In genomic region chr3L:12271195-12271618, dm6 we compare ENCODE assay signal across 1 fruit fly cellular context.
TF ChIP-seq lines count a peak whose summit lies in the region.

Gene Pbgs, minus strand, starts transcription at chr3L:12271345.

TF ChIP-seq in whole organism, embryonic, 481 proteins besides CTCF, POLR2A, EP300 and RAD21 (continued from another document and continues in another):
- TF ChIP-seq Deaf1 (tag; optimal IDR thresholded peaks at IDR 0.05; lab: Kevin White, UChicago) (no peak), slp2 (GFP tag; optimal IDR thresholded peaks at IDR 0.05; lab: Kevin White, UChicago) (no peak), Usf (GFP tag; optimal IDR thresholded peaks at IDR 0.05; lab: Kevin White, UChicago) (no peak), CG4730 (GFP tag; IDR thresholded peaks at IDR 0.05; lab: Robert Waterston, UW) (no peak), CG1529 (GFP tag; optimal IDR thresholded peaks at IDR 0.05; lab: Kevin White, UChicago) (no peak), CG4282 (GFP tag; optimal IDR thresholded peaks at IDR 0.05; lab: Kevin White, UChicago) (no peak), CG1647 (GFP tag; optimal IDR thresholded peaks at IDR 0.05; lab: Kevin White, UChicago) (no peak), CG6175 (GFP tag; IDR thresholded peaks at IDR 0.05; lab: Robert Waterston, UW) (no peak), chn (GFP tag; optimal IDR thresholded peaks at IDR 0.05; lab: Kevin White, UChicago) (no peak), CG13624 (GFP tag; optimal IDR thresholded peaks at IDR 0.05; lab: Kevin White, UChicago) (no peak), CG15011 (GFP tag; optimal IDR thresholded peaks at IDR 0.05; lab: Kevin White, UChicago) (no peak), CG7963 (GFP tag; IDR thresholded peaks at IDR 0.05; lab: Robert Waterston, UW; ENCODE audit: partially characterized antibody) (no peak), B-H1 (GFP tag; IDR thresholded peaks at IDR 0.05; lab: Robert Waterston, UW) (peak; percentile 15; the same call in 1 of the 3 replicates), CG33213 (GFP tag; optimal IDR thresholded peaks at IDR 0.05; lab: Kevin White, UChicago) (no peak), CG11085 (GFP tag; IDR thresholded peaks at IDR 0.05; lab: Robert Waterston, UW) (no peak), ash1 (GFP tag; optimal IDR thresholded peaks at IDR 0.05; lab: Kevin White, UChicago) (no peak), fru (optimal IDR thresholded peaks at IDR 0.05; lab: Kevin White, UChicago) (no peak), NC2β (GFP tag; optimal IDR thresholded peaks at IDR 0.05; lab: Kevin White, UChicago) (no peak), ranshi (GFP tag; IDR thresholded peaks at IDR 0.05; lab: Robert Waterston, UW) (peak; percentile 8; the same call in 1 of the 2 replicates), fd102C (GFP tag; optimal IDR thresholded peaks at IDR 0.05; lab: Kevin White, UChicago) (no peak), CG7839 (tag; optimal IDR thresholded peaks at IDR 0.05; lab: Kevin White, UChicago) (peak; percentile 77), CG2199 (GFP tag; IDR thresholded peaks at IDR 0.05; lab: Robert Waterston, UW) (0 out of 3 replicates have a peak, but pooled peaks have one; percentile 44), Lim3 (GFP tag; IDR thresholded peaks at IDR 0.05; lab: Robert Waterston, UW) (no peak), CG4820 (GFP tag; optimal IDR thresholded peaks at IDR 0.05; lab: Kevin White, UChicago) (no peak), h (optimal IDR thresholded peaks at IDR 0.05; lab: Kevin White, UChicago) (no peak), corto (GFP tag; optimal IDR thresholded peaks at IDR 0.05; lab: Kevin White, UChicago) (no peak), CG12942 (GFP tag; optimal IDR thresholded peaks at IDR 0.05; lab: Kevin White, UChicago) (no peak), CG15073 (GFP tag; optimal IDR thresholded peaks at IDR 0.05; lab: Kevin White, UChicago) (no peak), Asciz (GFP tag; optimal IDR thresholded peaks at IDR 0.05; lab: Kevin White, UChicago) (peak; percentile 19), ftz-f1 (GFP tag; optimal IDR thresholded peaks at IDR 0.05; lab: Kevin White, UChicago) (no peak), CG3995 (GFP tag; optimal IDR thresholded peaks at IDR 0.05; lab: Kevin White, UChicago) (no peak), CG2116 (GFP tag; optimal IDR thresholded peaks at IDR 0.05; lab: Kevin White, UChicago) (no peak), pzg (GFP tag; optimal IDR thresholded peaks at IDR 0.05; lab: Kevin White, UChicago) (peak; percentile 43), Six4 (GFP tag; optimal IDR thresholded peaks at IDR 0.05; lab: Kevin White, UChicago) (no peak), Neu2 (GFP tag; optimal IDR thresholded peaks at IDR 0.05; lab: Kevin White, UChicago; ENCODE audit: borderline replicate concordance) (no peak), CG2889 (GFP tag; IDR thresholded peaks at IDR 0.05; lab: Robert Waterston, UW) (no peak), Max (GFP tag; optimal IDR thresholded peaks at IDR 0.05; lab: Kevin White, UChicago) (no peak), sens (GFP tag; lab: Kevin White, UChicago) (no peak), pho (GFP tag; optimal IDR thresholded peaks at IDR 0.05; lab: Kevin White, UChicago) (no peak), CG13894 (tag; optimal IDR thresholded peaks at IDR 0.05; lab: Kevin White, UChicago) (peak; percentile 20), CG2129 (GFP tag; IDR thresholded peaks at IDR 0.05; lab: Robert Waterston, UW; ENCODE audit: partially characterized antibody) (no peak), CG14014 (GFP tag; IDR thresholded peaks at IDR 0.05; lab: Robert Waterston, UW) (peak; percentile 33; the same call in 1 of the 2 replicates), CG12071 (GFP tag; optimal IDR thresholded peaks at IDR 0.05; lab: Kevin White, UChicago) (no peak), CG11560 (tag; IDR thresholded peaks at IDR 0.05; lab: Robert Waterston, UW) (no peak), CG9437 (GFP tag; optimal IDR thresholded peaks at IDR 0.05; lab: Kevin White, UChicago) (peak; percentile 97), disco-r (GFP tag; optimal IDR thresholded peaks at IDR 0.05; lab: Kevin White, UChicago) (no peak), dati (GFP tag; IDR thresholded peaks at IDR 0.05; lab: Robert Waterston, UW) (no peak), Abd-B (GFP tag; optimal IDR thresholded peaks at IDR 0.05; lab: Kevin White, UChicago) (no peak), CG11696 (GFP tag; IDR thresholded peaks at IDR 0.05; lab: Robert Waterston, UW) (0 out of 2 replicates have a peak, but pooled peaks have one; percentile 25), knrl (GFP tag; IDR thresholded peaks at IDR 0.05; lab: Robert Waterston, UW; ENCODE audit: partially characterized antibody) (no peak; the same call in 2 of the 3 replicates), CG13296 (GFP tag; optimal IDR thresholded peaks at IDR 0.05; lab: Kevin White, UChicago) (peak; percentile 77), CG12299 (tag; optimal IDR thresholded peaks at IDR 0.05; lab: Kevin White, UChicago) (peak; percentile 22), CG7745 (tag; optimal IDR thresholded peaks at IDR 0.05; lab: Kevin White, UChicago) (no peak), nerfin-2 (GFP tag; IDR thresholded peaks at IDR 0.05; lab: Robert Waterston, UW; ENCODE audit: partially characterized antibody) (no peak), abd-A (tag; optimal IDR thresholded peaks at IDR 0.05; lab: Kevin White, UChicago) (no peak), CG1602 (GFP tag; optimal IDR thresholded peaks at IDR 0.05; lab: Kevin White, UChicago) (no peak), D19B (GFP tag; optimal IDR thresholded peaks at IDR 0.05; lab: Kevin White, UChicago) (no peak), jing (GFP tag; optimal IDR thresholded peaks at IDR 0.05; lab: Kevin White, UChicago) (no peak), HmgZ (tag; optimal IDR thresholded peaks at IDR 0.05; lab: Kevin White, UChicago) (no peak), zfh1 (GFP tag; IDR thresholded peaks at IDR 0.05; lab: Robert Waterston, UW) (peak; percentile 40; the same call in 1 of the 3 replicates), pan (optimal IDR thresholded peaks at IDR 0.05; lab: Kevin White, UChicago) (no peak), pan (GFP tag; optimal IDR thresholded peaks at IDR 0.05 in 1 of 2, IDR thresholded peaks at IDR 0.05 in 1 of 2) (peak in 1 of 2 experiments; percentile 64), ATbp (GFP tag; optimal IDR thresholded peaks at IDR 0.05; lab: Kevin White, UChicago) (peak; percentile 34), onecut (GFP tag; IDR thresholded peaks at IDR 0.05; lab: Robert Waterston, UW) (peak; percentile 38; the same call in 1 of the 2 replicates), CG14860 (GFP tag; IDR thresholded peaks at IDR 0.05; lab: Robert Waterston, UW; ENCODE audit: partially characterized antibody) (no peak), CG6654 (GFP tag; optimal IDR thresholded peaks at IDR 0.05; lab: Kevin White, UChicago) (no peak), gcm (GFP tag; optimal IDR thresholded peaks at IDR 0.05; lab: Kevin White, UChicago) (peak; percentile 37), nmo (GFP tag; optimal IDR thresholded peaks at IDR 0.05; lab: Kevin White, UChicago) (peak; percentile 69), CG7786 (GFP tag; optimal IDR thresholded peaks at IDR 0.05; lab: Kevin White, UChicago) (no peak), sob (GFP tag; IDR thresholded peaks at IDR 0.05; lab: Robert Waterston, UW) (peak; percentile 67), mirr (GFP tag; optimal IDR thresholded peaks at IDR 0.05; lab: Kevin White, UChicago) (no peak), ab (GFP tag; optimal IDR thresholded peaks at IDR 0.05; lab: Kevin White, UChicago) (no peak), sim (GFP tag; IDR thresholded peaks at IDR 0.05; lab: Robert Waterston, UW) (no peak), CG13287 (GFP tag; IDR thresholded peaks at IDR 0.05; lab: Robert Waterston, UW; ENCODE audit: partially characterized antibody) (no peak; the same call in 1 of the 2 replicates), CG9797 (GFP tag; optimal IDR thresholded peaks at IDR 0.05; lab: Kevin White, UChicago) (peak; percentile 53), CG6791 (GFP tag; IDR thresholded peaks at IDR 0.05; lab: Robert Waterston, UW; ENCODE audit: partially characterized antibody) (no peak), oc (tag; optimal IDR thresholded peaks at IDR 0.05; lab: Kevin White, UChicago) (no peak), unpg (GFP tag; optimal IDR thresholded peaks at IDR 0.05; lab: Kevin White, UChicago) (peak; percentile 66), gsb (GFP tag; IDR thresholded peaks at IDR 0.05; lab: Robert Waterston, UW) (no peak), cwo (GFP tag; optimal IDR thresholded peaks at IDR 0.05; lab: Kevin White, UChicago) (peak; percentile 6), CG16863 (GFP tag; optimal IDR thresholded peaks at IDR 0.05; lab: Kevin White, UChicago) (no peak), fd96Cb (tag; optimal IDR thresholded peaks at IDR 0.05; lab: Kevin White, UChicago) (no peak), aop (GFP tag; IDR thresholded peaks at IDR 0.05; lab: Robert Waterston, UW) (no peak), grn (GFP tag; optimal IDR thresholded peaks at IDR 0.05; lab: Kevin White, UChicago) (no peak), dan (GFP tag; IDR thresholded peaks at IDR 0.05; lab: Robert Waterston, UW) (no peak), CoRest (tag; optimal IDR thresholded peaks at IDR 0.05; lab: Kevin White, UChicago) (peak; percentile 30), CG16779 (GFP tag; IDR thresholded peaks at IDR 0.05; lab: Robert Waterston, UW) (no peak), Blimp-1 (GFP tag; optimal IDR thresholded peaks at IDR 0.05; lab: Kevin White, UChicago) (peak; percentile 59), CG42726 (GFP tag; IDR thresholded peaks at IDR 0.05; lab: Robert Waterston, UW; ENCODE audit: partially characterized antibody) (no peak), CG10321 (GFP tag; IDR thresholded peaks at IDR 0.05; lab: Robert Waterston, UW) (no peak), CG15269 (tag; optimal IDR thresholded peaks at IDR 0.05; lab: Kevin White, UChicago) (peak; percentile 31), CG8388 (GFP tag; optimal IDR thresholded peaks at IDR 0.05; lab: Kevin White, UChicago) (peak; percentile 24), CG30403 (GFP tag; optimal IDR thresholded peaks at IDR 0.05; lab: Kevin White, UChicago) (peak; percentile 36), kay (GFP tag; optimal IDR thresholded peaks at IDR 0.05; lab: Kevin White, UChicago) (no peak), CG18764 (GFP tag; optimal IDR thresholded peaks at IDR 0.05; lab: Kevin White, UChicago) (peak; percentile 7), CG16815 (GFP tag; optimal IDR thresholded peaks at IDR 0.05; lab: Kevin White, UChicago) (no peak), CG8359 (GFP tag; optimal IDR thresholded peaks at IDR 0.05; lab: Kevin White, UChicago; ENCODE audit: borderline replicate concordance) (peak; percentile 25), CG13775 (GFP tag; optimal IDR thresholded peaks at IDR 0.05; lab: Kevin White, UChicago) (no peak), CG4360 (GFP tag; IDR thresholded peaks at IDR 0.05; lab: Robert Waterston, UW) (no peak), CG12391 (tag; optimal IDR thresholded peaks at IDR 0.05; lab: Kevin White, UChicago) (peak; percentile 52), org-1 (GFP tag; optimal IDR thresholded peaks at IDR 0.05; lab: Kevin White, UChicago) (peak; percentile 27), Adf1 (GFP tag; IDR thresholded peaks at IDR 0.05; lab: Robert Waterston, UW) (no peak), cad (GFP tag; optimal IDR thresholded peaks at IDR 0.05; lab: Kevin White, UChicago) (no peak), Rfx (GFP tag; IDR thresholded peaks at IDR 0.05; lab: Robert Waterston, UW) (peak; percentile 58), schlank (tag; optimal IDR thresholded peaks at IDR 0.05; lab: Kevin White, UChicago) (no peak), Xbp1 (GFP tag; optimal IDR thresholded peaks at IDR 0.05; lab: Kevin White, UChicago) (peak; percentile 4), ttk (GFP tag; IDR thresholded peaks at IDR 0.05; lab: Robert Waterston, UW) (peak; percentile 34; the same call in 1 of the 2 replicates), ind (GFP tag; optimal IDR thresholded peaks at IDR 0.05; lab: Kevin White, UChicago) (peak; percentile 19), E2f1 (GFP tag; IDR thresholded peaks at IDR 0.05; lab: Robert Waterston, UW) (0 out of 2 replicates have a peak, but pooled peaks have one; percentile 28), ssp (GFP tag; IDR thresholded peaks at IDR 0.05; lab: Robert Waterston, UW) (no peak), CG5180 (GFP tag; optimal IDR thresholded peaks at IDR 0.05; lab: Kevin White, UChicago) (peak; percentile 39), Stat92E (GFP tag; optimal IDR thresholded peaks at IDR 0.05; lab: Kevin White, UChicago) (no peak), CG14667 (GFP tag; IDR thresholded peaks at IDR 0.05; lab: Robert Waterston, UW) (no peak), NFAT (GFP tag; IDR thresholded peaks at IDR 0.05; lab: Robert Waterston, UW) (peak; percentile 36; the same call in 1 of the 2 replicates), wor (GFP tag; IDR thresholded peaks at IDR 0.05; lab: Robert Waterston, UW) (no peak), grau (tag; optimal IDR thresholded peaks at IDR 0.05; lab: Kevin White, UChicago) (peak; percentile 36), CG18619 (GFP tag; optimal IDR thresholded peaks at IDR 0.05; lab: Kevin White, UChicago) (no peak), stc (GFP tag; IDR thresholded peaks at IDR 0.05; lab: Robert Waterston, UW) (peak; percentile 72), Optix (GFP tag; IDR thresholded peaks at IDR 0.05; lab: Robert Waterston, UW) (no peak), Bteb2 (GFP tag; optimal IDR thresholded peaks at IDR 0.05; lab: Kevin White, UChicago) (no peak), her (GFP tag; optimal IDR thresholded peaks at IDR 0.05; lab: Kevin White, UChicago) (no peak), pfk (GFP tag; optimal IDR thresholded peaks at IDR 0.05; lab: Kevin White, UChicago) (no peak), pum (GFP tag; optimal IDR thresholded peaks at IDR 0.05; lab: Kevin White, UChicago) (no peak), Aef1 (GFP tag; IDR thresholded peaks at IDR 0.05; lab: Robert Waterston, UW) (no peak), CG11093 (GFP tag; IDR thresholded peaks at IDR 0.05; lab: Robert Waterston, UW) (no peak), CG10462 (GFP tag; optimal IDR thresholded peaks at IDR 0.05; lab: Kevin White, UChicago) (no peak), ci (GFP tag; IDR thresholded peaks at IDR 0.05; lab: Robert Waterston, UW) (peak; percentile 76), caup (GFP tag; optimal IDR thresholded peaks at IDR 0.05; lab: Kevin White, UChicago; ENCODE audit: severe bottlenecking) (peak; percentile 34), HmgD (GFP tag; optimal IDR thresholded peaks at IDR 0.05; lab: Kevin White, UChicago) (no peak), CG30020 (tag; optimal IDR thresholded peaks at IDR 0.05; lab: Kevin White, UChicago) (no peak), CG10274 (GFP tag; optimal IDR thresholded peaks at IDR 0.05; lab: Kevin White, UChicago) (no peak), insv (GFP tag; optimal IDR thresholded peaks at IDR 0.05; lab: Kevin White, UChicago) (no peak), lab (GFP tag; optimal IDR thresholded peaks at IDR 0.05; lab: Kevin White, UChicago) (peak; percentile 76), nau (GFP tag; optimal IDR thresholded peaks at IDR 0.05; lab: Kevin White, UChicago) (no peak)
